Fruit fly (Drosophila melanogaster) whole organism, embryonic: ENCODE results near the gene CG3679.

ENCODE experiments used
- CG10654 ChIP-seq: fragments of 200-800 bp; sonication (Bioruptor generic); optimal IDR thresholded peaks from 2 replicates; lab custom pipeline; 2016; ENCODE audit warnings: missing biosample characterization, missing genetic modification characterization
- CG11504 ChIP-seq: fragments of 200-800 bp; sonication (Bioruptor generic); optimal IDR thresholded peaks from 3 replicates; lab custom pipeline; 2019; ENCODE audit warnings: missing biosample characterization, mild to moderate bottlenecking, missing genetic modification characterization, moderate library complexity
- CG12659 ChIP-seq: fragments of 200-800 bp; sonication (Bioruptor generic); optimal IDR thresholded peaks from 3 replicates; lab custom pipeline; 2017; ENCODE audit warnings: mild to moderate bottlenecking, missing biosample characterization, missing genetic modification reagents, missing genetic modification characterization
- CG12744 ChIP-seq: fragments of 200-800 bp; sonication (Bioruptor generic); optimal IDR thresholded peaks from 2 replicates; lab custom pipeline; 2016; ENCODE audit warnings: missing biosample characterization, missing genetic modification characterization
- CG13287 ChIP-seq: fragments of 200-800 bp; sonication (Bioruptor generic); IDR thresholded peaks from 2 replicates; pipeline ENCODE4 v1.3.6; 2022; ENCODE audit warnings: missing biosample characterization, missing genetic modification characterization; ENCODE audit not compliant: partially characterized antibody
- CG14710 ChIP-seq: fragments of 200-800 bp; sonication (Bioruptor generic); optimal IDR thresholded peaks from 3 replicates; lab custom pipeline; 2019; ENCODE audit warnings: missing biosample characterization, mild to moderate bottlenecking, missing genetic modification characterization, moderate library complexity
- CG15601 ChIP-seq: fragments of 200-800 bp; sonication (Bioruptor generic); optimal IDR thresholded peaks from 3 replicates; lab custom pipeline; 2019; ENCODE audit warnings: missing biosample characterization, mild to moderate bottlenecking, missing genetic modification characterization, moderate library complexity
- CG1603 ChIP-seq: fragments of 200-800 bp; sonication (Bioruptor generic); optimal IDR thresholded peaks from 2 replicates; lab custom pipeline; 2019; ENCODE audit warnings: missing biosample characterization, mild to moderate bottlenecking, missing genetic modification characterization, moderate library complexity
- CG16813 ChIP-seq: fragments of 200-800 bp; sonication (Bioruptor generic); IDR thresholded peaks from 3 replicates; pipeline ENCODE4 v1.3.6; 2022; ENCODE audit warnings: missing biosample characterization, missing genetic modification characterization; ENCODE audit not compliant: partially characterized antibody
- CG17186 ChIP-seq: fragments of 200-800 bp; sonication (Bioruptor generic); optimal IDR thresholded peaks from 3 replicates; lab custom pipeline; 2017; ENCODE audit warnings: missing biosample characterization, missing genetic modification reagents, missing genetic modification characterization
- CG17361 ChIP-seq: fragments of 200-800 bp; sonication (Bioruptor generic); IDR thresholded peaks from 3 replicates; pipeline ENCODE4 v1.3.6; 2022; ENCODE audit warnings: missing biosample characterization, missing genetic modification characterization
- CG17568 ChIP-seq: fragments of 200-800 bp; sonication (Bioruptor generic); optimal IDR thresholded peaks from 2 replicates; lab custom pipeline; 2018; ENCODE audit warnings: missing biosample characterization, mild to moderate bottlenecking, missing genetic modification characterization, moderate library complexity
- CG1792 ChIP-seq: fragments of 200-800 bp; sonication (Bioruptor generic); optimal IDR thresholded peaks from 2 replicates; lab custom pipeline; 2016; ENCODE audit warnings: missing biosample characterization, missing genetic modification characterization
- CG30403 ChIP-seq: fragments of 200-800 bp; sonication (Bioruptor generic); optimal IDR thresholded peaks from 3 replicates; lab custom pipeline; 2016; ENCODE audit warnings: missing biosample characterization, missing genetic modification characterization
- CG34224 ChIP-seq: fragments of 200-800 bp; sonication (Bioruptor generic); IDR thresholded peaks from 3 replicates; pipeline ENCODE4 v1.3.6; 2022; ENCODE audit warnings: missing biosample characterization, missing genetic modification characterization; ENCODE audit not compliant: partially characterized antibody
- CG3995 ChIP-seq: fragments of 200-800 bp; sonication (Bioruptor generic); optimal IDR thresholded peaks from 3 replicates; lab custom pipeline; 2016; ENCODE audit warnings: missing biosample characterization, missing genetic modification characterization
- CG6683 ChIP-seq: fragments of 200-800 bp; sonication (Bioruptor generic); optimal IDR thresholded peaks from 2 replicates; lab custom pipeline; 2017; ENCODE audit warnings: missing biosample characterization, mild to moderate bottlenecking, missing genetic modification characterization, missing genetic modification reagents
- CG8290 ChIP-seq, 3 experiments: fragments of 200-800 bp; sonication (Bioruptor generic); optimal IDR thresholded peaks; 2 replicates each; lab custom pipeline; 2016 to 2019; ENCODE audit warnings: missing biosample characterization in 3 of 3, missing genetic modification characterization in 3 of 3, mild to moderate bottlenecking in 2 of 3, moderate library complexity in 1 of 3
- CG9215 ChIP-seq: fragments of 200-800 bp; sonication (Bioruptor generic); IDR thresholded peaks from 2 replicates; pipeline ENCODE4 v1.3.6; 2022; ENCODE audit warnings: missing biosample characterization, missing genetic modification characterization
- CG9797 ChIP-seq: fragments of 200-800 bp; sonication (Bioruptor generic); optimal IDR thresholded peaks from 3 replicates; lab custom pipeline; 2018; ENCODE audit warnings: missing biosample characterization, mild to moderate bottlenecking, missing genetic modification characterization
- Deaf1 ChIP-seq: fragments of 200-800 bp; optimal IDR thresholded peaks from 3 replicates; lab custom pipeline; 2019; ENCODE audit warnings: missing biosample characterization, mild to moderate bottlenecking, missing genetic modification characterization, moderate library complexity
- Dip3 ChIP-seq: fragments of 200-800 bp; sonication (Bioruptor generic); optimal IDR thresholded peaks from 3 replicates; lab custom pipeline; 2016; ENCODE audit warnings: missing biosample characterization, missing genetic modification characterization
- Doc3 ChIP-seq: fragments of 200-800 bp; sonication (Bioruptor generic); IDR thresholded peaks from 3 replicates; pipeline ENCODE4 v1.3.6; 2022; ENCODE audit warnings: missing biosample characterization, missing genetic modification characterization; ENCODE audit not compliant: partially characterized antibody
- E2f2 ChIP-seq: fragments of 200-800 bp; sonication (Bioruptor generic); IDR thresholded peaks from 2 replicates; pipeline ENCODE4 v1.3.6; 2022; ENCODE audit warnings: missing biosample characterization, missing genetic modification characterization
- Elba2 ChIP-seq: fragments of 200-800 bp; sonication (Bioruptor generic); optimal IDR thresholded peaks from 3 replicates; lab custom pipeline; 2016; ENCODE audit warnings: missing biosample characterization, missing genetic modification characterization
- HLH4C ChIP-seq: fragments of 200-800 bp; sonication (Bioruptor generic); IDR thresholded peaks from 3 replicates; pipeline ENCODE4 v1.3.6; 2022; ENCODE audit warnings: missing biosample characterization, missing genetic modification characterization; ENCODE audit not compliant: partially characterized antibody
- Mrtf ChIP-seq: fragments of 200-800 bp; sonication (Bioruptor generic); IDR thresholded peaks from 3 replicates; pipeline ENCODE4 v1.3.6; 2022; ENCODE audit warnings: missing biosample characterization, missing genetic modification characterization
- Nf-YB ChIP-seq: fragments of 200-800 bp; sonication (Bioruptor generic); optimal IDR thresholded peaks from 3 replicates; lab custom pipeline; 2019; ENCODE audit warnings: missing biosample characterization, mild to moderate bottlenecking, missing genetic modification characterization, moderate library complexity
- amos ChIP-seq: fragments of 200-800 bp; sonication (Bioruptor generic); IDR thresholded peaks from 2 replicates; pipeline ENCODE4 v1.3.6; 2022; ENCODE audit warnings: missing biosample characterization, missing genetic modification characterization; ENCODE audit not compliant: partially characterized antibody
- ato ChIP-seq: fragments of 200-800 bp; sonication (Bioruptor generic); IDR thresholded peaks from 2 replicates; pipeline ENCODE4 v1.3.6; 2022; ENCODE audit warnings: missing biosample characterization, missing genetic modification characterization; ENCODE audit not compliant: partially characterized antibody
- ci ChIP-seq: fragments of 200-800 bp; sonication (Bioruptor generic); IDR thresholded peaks from 3 replicates; pipeline ENCODE4 v1.3.6; 2022; ENCODE audit warnings: missing biosample characterization, missing genetic modification characterization
- da ChIP-seq: fragments of 200-800 bp; sonication (Bioruptor generic); optimal IDR thresholded peaks from 2 replicates; lab custom pipeline; 2016; ENCODE audit warnings: missing biosample characterization, missing genetic modification characterization
- disco-r ChIP-seq: fragments of 200-800 bp; sonication (Bioruptor generic); optimal IDR thresholded peaks from 2 replicates; lab custom pipeline; 2016; ENCODE audit warnings: missing biosample characterization, missing genetic modification characterization
- emc ChIP-seq: fragments of 200-800 bp; sonication (Bioruptor generic); optimal IDR thresholded peaks from 2 replicates; lab custom pipeline; 2016; ENCODE audit warnings: missing biosample characterization, missing genetic modification characterization
- grn ChIP-seq: fragments of 200-800 bp; sonication (Bioruptor generic); optimal IDR thresholded peaks from 3 replicates; lab custom pipeline; 2017; ENCODE audit warnings: missing biosample characterization, missing genetic modification characterization
- hb ChIP-seq: fragments of 200-800 bp; sonication (Bioruptor generic); IDR thresholded peaks from 3 replicates; pipeline ENCODE4 v1.3.6; 2022; ENCODE audit warnings: missing biosample characterization, missing genetic modification characterization; ENCODE audit not compliant: partially characterized antibody
- hkb ChIP-seq, 2 experiments: fragments of 200-800 bp in 1 of 2; fragments of >200 bp in 1 of 2; sonication (Bioruptor generic) in 1 of 2; IDR thresholded peaks in 1 of 2; optimal IDR thresholded peaks in 1 of 2; 2 replicates each; pipeline versions ENCODE4 v1.3.6 to Lab custom; 2017 to 2022; ENCODE audit warnings: missing biosample characterization in 1 of 2, missing genetic modification characterization in 1 of 2
- ind ChIP-seq: fragments of 200-800 bp; sonication (Bioruptor generic); optimal IDR thresholded peaks from 3 replicates; lab custom pipeline; 2016; ENCODE audit warnings: missing biosample characterization, missing genetic modification characterization
- insv ChIP-seq, 2 experiments: fragments of 200-800 bp; sonication (Bioruptor generic); optimal IDR thresholded peaks; 3 replicates each; lab custom pipeline; 2016 to 2018; ENCODE audit warnings: missing biosample characterization in 2 of 2, missing genetic modification characterization in 2 of 2
- ken ChIP-seq: fragments of 200-800 bp; sonication (Bioruptor generic); IDR thresholded peaks from 3 replicates; pipeline ENCODE4 v1.3.6; 2022; ENCODE audit warnings: missing biosample characterization, missing genetic modification characterization
- lilli ChIP-seq: fragments of 200-800 bp; sonication (Bioruptor generic); optimal IDR thresholded peaks from 3 replicates; lab custom pipeline; 2016; ENCODE audit warnings: missing biosample characterization, missing genetic modification characterization
- p53 ChIP-seq: fragments of 200-800 bp; sonication (Bioruptor generic); optimal IDR thresholded peaks from 2 replicates; lab custom pipeline; 2016; ENCODE audit warnings: missing biosample characterization, missing genetic modification characterization
- pros ChIP-seq: fragments of 200-800 bp; sonication (Bioruptor generic); optimal IDR thresholded peaks from 3 replicates; lab custom pipeline; 2019; ENCODE audit warnings: missing biosample characterization, mild to moderate bottlenecking, missing genetic modification characterization, moderate library complexity
- slp2 ChIP-seq: fragments of 200-800 bp; sonication (Bioruptor generic); optimal IDR thresholded peaks from 2 replicates; lab custom pipeline; 2016; ENCODE audit warnings: missing biosample characterization, missing genetic modification characterization
- stwl ChIP-seq: fragments of 200-800 bp; sonication (Bioruptor generic); optimal IDR thresholded peaks from 3 replicates; lab custom pipeline; 2018; ENCODE audit warnings: missing biosample characterization, mild to moderate bottlenecking, missing genetic modification characterization, moderate library complexity
- vnd ChIP-seq: fragments of 200-800 bp; sonication (Bioruptor generic); IDR thresholded peaks from 3 replicates; pipeline ENCODE4 v1.3.6; 2022; ENCODE audit warnings: missing biosample characterization, missing genetic modification characterization; ENCODE audit not compliant: partially characterized antibody
- zf30C ChIP-seq: fragments of 200-800 bp; sonication (Bioruptor generic); optimal IDR thresholded peaks from 3 replicates; lab custom pipeline; 2018; ENCODE audit warnings: missing biosample characterization, mild to moderate bottlenecking, missing genetic modification characterization

CG3679 gene

DNA sequence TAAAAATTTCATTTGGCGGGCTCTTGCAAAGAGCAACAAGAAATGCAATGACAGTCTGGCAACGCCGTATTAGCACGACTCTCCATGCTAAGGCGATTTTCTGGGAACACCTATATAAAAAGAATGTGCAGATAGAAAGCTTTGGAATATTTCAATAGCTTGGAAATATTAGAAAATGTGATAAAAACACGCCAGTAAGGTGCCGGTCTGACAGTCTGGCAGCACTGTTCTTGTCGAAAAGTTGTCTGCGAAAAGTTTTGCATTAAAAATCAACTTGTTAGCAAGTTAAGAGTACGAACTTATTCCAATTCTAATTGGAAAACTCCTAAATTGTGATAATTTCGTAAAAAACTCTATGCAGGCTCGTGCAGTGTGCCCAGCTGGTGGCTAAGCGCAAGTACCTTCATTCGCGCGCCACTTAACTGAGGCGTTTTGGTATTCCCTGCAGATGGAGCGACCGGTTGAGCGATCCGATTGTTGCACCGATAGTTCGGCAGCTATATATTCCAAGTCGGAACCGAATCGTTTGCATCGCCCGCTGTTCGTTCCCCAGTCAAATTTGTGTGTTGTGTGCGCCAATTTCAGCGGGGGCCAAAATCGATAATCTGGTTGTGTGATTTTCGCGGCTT, 25.7 kb upstream of the CG3679 start, which contains the start of gene eas (continued):
- TF ChIP-seq CG12659 (GFP tag; lab: Kevin White, UChicago) (peak; percentile 47), CG12744 (GFP tag; lab: Kevin White, UChicago) (no peak), HLH4C (peak; percentile 65; the same call in 2 of the 3 replicates), ci (GFP tag; lab: Robert Waterston, UW) (peak; percentile 74), stwl (tag; lab: Kevin White, UChicago) (peak; percentile 60), CG10654 (no peak), pros (no peak), CG9215 (GFP tag; lab: Robert Waterston, UW) (0 out of 2 replicates have a peak, but pooled peaks have one; percentile 21), CG17186 (GFP tag; lab: Kevin White, UChicago) (peak; percentile 81), hkb (optimal IDR thresholded peaks at IDR 0.05; lab: Kevin White, UChicago) (peak; percentile 55), hkb (GFP tag; IDR thresholded peaks at IDR 0.05; lab: Robert Waterston, UW) (no peak), emc (GFP tag; lab: Kevin White, UChicago) (no peak), slp2 (GFP tag; lab: Kevin White, UChicago) (no peak), CG30403 (GFP tag; lab: Kevin White, UChicago) (peak; percentile 10), CG15601 (tag; lab: Kevin White, UChicago) (peak; percentile 14), da (no peak), ind (GFP tag; lab: Kevin White, UChicago) (peak; percentile 13), amos (GFP tag; lab: Robert Waterston, UW) (peak; percentile 87), E2f2 (GFP tag; lab: Robert Waterston, UW) (peak; percentile 81), disco-r (GFP tag; lab: Kevin White, UChicago) (peak; percentile 27), CG14710 (tag; lab: Kevin White, UChicago) (peak; percentile 44), zf30C (GFP tag; lab: Kevin White, UChicago) (peak; percentile 4), CG9797 (GFP tag; lab: Kevin White, UChicago) (peak; percentile 88), ken (0 out of 3 replicates have a peak, but pooled peaks have one; percentile 10), CG11504 (tag; lab: Kevin White, UChicago) (peak; percentile 3), Dip3 (peak; percentile 11), CG13287 (GFP tag; lab: Robert Waterston, UW) (peak; percentile 79), insv (GFP tag; optimal IDR thresholded peaks at IDR 0.05; lab: Kevin White, UChicago) (peak; percentile 24 to 92), grn (GFP tag; lab: Kevin White, UChicago) (peak; percentile 22), CG6683 (GFP tag; lab: Kevin White, UChicago) (no peak), Doc3 (GFP tag; lab: Robert Waterston, UW) (peak; percentile 54; the same call in 2 of the 3 replicates), p53 (peak; percentile 44), CG16813 (GFP tag; lab: Robert Waterston, UW) (peak; percentile 80), CG17361 (GFP tag; lab: Robert Waterston, UW) (no peak), CG8290 (GFP tag; optimal IDR thresholded peaks at IDR 0.05; lab: Kevin White, UChicago) (peak; percentile 63), CG8290 (tag; optimal IDR thresholded peaks at IDR 0.05; lab: Kevin White, UChicago) (peak; percentile 44 to 74), hb (GFP tag; lab: Robert Waterston, UW) (peak; percentile 70), CG34224 (peak; percentile 70), CG3995 (GFP tag; lab: Kevin White, UChicago) (peak; percentile 67), CG1603 (tag; lab: Kevin White, UChicago) (peak; percentile 63), Deaf1 (tag; lab: Kevin White, UChicago) (peak; percentile 65), Nf-YB (no peak), Mrtf (GFP tag; lab: Robert Waterston, UW) (no peak), Elba2 (GFP tag; lab: Kevin White, UChicago) (peak; percentile 26), vnd (GFP tag; lab: Robert Waterston, UW) (peak; percentile 62; the same call in 2 of the 3 replicates), CG17568 (GFP tag; lab: Kevin White, UChicago) (no peak), lilli (GFP tag; lab: Kevin White, UChicago) (peak; percentile 43), ato (GFP tag; lab: Robert Waterston, UW) (peak; percentile 64), CG1792 (GFP tag; lab: Kevin White, UChicago) (no peak)
